Worm (Caenorhabditis elegans) whole organism, L1 larva: ENCODE measurements around the gene E02H9.3.

Experiments
- C04F5.9 ChIP-seq: sonication (generic microtip); optimal IDR thresholded peaks from 2 replicates; lab custom pipeline; 2016; ENCODE audit warnings: missing genetic modification characterization, missing compliant biosample characterization
- egl-13 ChIP-seq: sonication (generic microtip); optimal IDR thresholded peaks from 2 replicates; lab custom pipeline; 2016; ENCODE audit warnings: missing genotype, missing genetic modification reagents, missing genetic modification characterization, missing compliant biosample characterization
- fkh-10 ChIP-seq: sonication (generic microtip); optimal IDR thresholded peaks from 2 replicates; lab custom pipeline; 2017; ENCODE audit warnings: missing biosample characterization, missing genetic modification reagents, missing genetic modification characterization
- lin-13 ChIP-seq: fragments of 150-350 bp; optimal IDR thresholded peaks from 2 replicates; lab custom pipeline; 2014; ENCODE audit warnings: missing biosample characterization, missing genetic modification reagents, missing genetic modification characterization
- lsy-2 ChIP-seq, 2 experiments: fragments of 150-350 bp; optimal IDR thresholded peaks; 2 replicates each; lab custom pipeline; 2014; ENCODE audit warnings: missing biosample characterization in 2 of 2, missing genetic modification characterization in 2 of 2
- mdl-1 ChIP-seq, 2 experiments: fragments of 150-350 bp; optimal IDR thresholded peaks; 2 replicates each; lab custom pipeline; 2014 to 2017; ENCODE audit warnings: missing biosample characterization in 2 of 2, missing genetic modification characterization in 2 of 2, inconsistent platforms in 1 of 2
- nhr-12 ChIP-seq: sonication (generic microtip); optimal IDR thresholded peaks from 2 replicates; lab custom pipeline; 2017; ENCODE audit warnings: missing biosample characterization, missing genetic modification characterization
- nhr-19 ChIP-seq: fragments of 200-800 bp; sonication (Bioruptor generic); conservative IDR thresholded peaks from 2 replicates; pipeline ENCODE4 v1.3.6; 2022; ENCODE audit warnings: missing genetic modification characterization, missing compliant biosample characterization
- sox-4 ChIP-seq: sonication (generic microtip); optimal IDR thresholded peaks from 2 replicates; lab custom pipeline; 2016; ENCODE audit warnings: missing genetic modification characterization, missing compliant biosample characterization
- unc-130 ChIP-seq: fragments of 150-350 bp; optimal IDR thresholded peaks from 2 replicates; lab custom pipeline; 2017; ENCODE audit warnings: missing biosample characterization, missing genetic modification characterization, inconsistent platforms
- ztf-11 ChIP-seq, 2 experiments: sonication (generic microtip); optimal IDR thresholded peaks; 2 replicates each; lab custom pipeline; 2016 to 2017; ENCODE audit warnings: missing genetic modification characterization in 2 of 2, missing biosample characterization in 1 of 2, missing compliant biosample characterization in 1 of 2
- ztf-4 ChIP-seq: fragments of 150-350 bp; optimal IDR thresholded peaks from 2 replicates; lab custom pipeline; 2014; ENCODE audit warnings: missing biosample characterization, missing genetic modification characterization

- TF ChIP-seq ztf-11 (tag; optimal IDR thresholded peaks at IDR 0.05; lab: Kevin White, UChicago), result no peak
- TF ChIP-seq fkh-10 (GFP tag; lab: Kevin White, UChicago), result no peak
- no peak for TF ChIP-seq C04F5.9 (tag; lab: Kevin White, UChicago)
- no peak for TF ChIP-seq unc-130
- peak; percentile 58 to 61 for TF ChIP-seq lsy-2 (tag; optimal IDR thresholded peaks at IDR 0.05; lab: Kevin White, UChicago)
- no peak for TF ChIP-seq mdl-1 (tag; optimal IDR thresholded peaks at IDR 0.05; lab: Kevin White, UChicago)
- no peak for TF ChIP-seq sox-4 (tag; lab: Kevin White, UChicago)
- TF ChIP-seq nhr-19, result no peak
- no peak for TF ChIP-seq egl-13 (tag; lab: Kevin White, UChicago)
- TF ChIP-seq ztf-4 (tag; lab: Kevin White, UChicago), result no peak
- TF ChIP-seq nhr-12 (tag; lab: Kevin White, UChicago), result no peak
- TF ChIP-seq lin-13, result no peak
Measured at ce11 chrIII:2487046-2487760, 28.4 kb downstream of the E02H9.3 start, which contains the start of gene Y54F10AL.1.
